Fruit fly (Drosophila melanogaster) whole organism, prepupa: ENCODE results near the gene TTLL6B.

Source experiments
- CG6276 ChIP-seq: fragments of 200-800 bp; sonication (Bioruptor generic); optimal IDR thresholded peaks from 2 replicates; lab custom pipeline; 2017; ENCODE audit warnings: missing biosample characterization, mild to moderate bottlenecking, missing genetic modification characterization
- Ets21C ChIP-seq: fragments of 200-800 bp; sonication (Bioruptor generic); optimal IDR thresholded peaks from 3 replicates; lab custom pipeline; 2016; ENCODE audit warnings: missing biosample characterization, missing genetic modification characterization
- Hr38 ChIP-seq: sonication (Bioruptor generic); optimal IDR thresholded peaks from 2 replicates; lab custom pipeline; 2016; ENCODE audit warnings: missing biosample characterization, missing genetic modification characterization
- ss ChIP-seq, 2 experiments: fragments of 200-800 bp; sonication (Bioruptor generic); optimal IDR thresholded peaks; 2 replicates in 1 of 2; 3 replicates in 1 of 2; lab custom pipeline; 2017 to 2018; ENCODE audit warnings: mild to moderate bottlenecking in 2 of 2, missing biosample characterization in 2 of 2, missing genetic modification characterization in 2 of 2, moderate library complexity in 1 of 2

DNA sequence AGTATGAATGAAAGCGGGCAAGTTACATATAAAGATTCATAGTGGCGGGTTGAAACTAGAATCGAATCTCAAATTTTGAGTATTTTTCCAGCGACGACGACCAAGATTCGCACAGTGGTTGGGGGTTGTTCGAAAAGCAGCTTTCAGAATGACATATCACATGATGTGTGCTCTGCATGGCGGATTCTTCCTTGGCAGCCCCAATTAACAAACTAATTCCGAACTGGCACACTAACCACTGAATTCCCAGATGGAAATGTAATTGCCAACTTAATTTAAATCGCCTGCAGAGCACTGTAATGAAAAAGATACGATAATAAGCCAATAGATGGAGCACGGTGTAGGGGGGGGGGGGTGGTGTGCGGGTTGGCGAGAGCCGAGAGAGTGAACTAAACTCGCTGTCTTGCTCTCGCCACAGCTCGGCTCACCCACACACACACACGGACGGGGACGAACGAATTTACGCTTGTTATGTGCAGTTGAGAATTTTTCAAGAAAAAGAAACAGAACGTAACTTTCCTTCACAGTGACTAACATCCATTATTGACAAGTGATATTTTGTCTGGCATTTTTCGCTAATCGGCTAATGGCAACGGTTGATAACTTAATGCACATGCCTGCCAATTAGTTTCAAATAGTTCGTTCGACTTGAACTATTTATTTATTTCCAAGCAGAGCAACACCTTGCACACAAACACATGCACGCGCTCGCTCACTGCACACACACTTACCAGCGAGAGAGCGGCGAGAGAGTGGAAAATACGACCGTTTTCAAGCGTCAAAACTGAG, 30.4 kb upstream of the TTLL6B start:
- TF ChIP-seq Hr38: peak; percentile 62
- peak; percentile 97 for TF ChIP-seq CG6276
- TF ChIP-seq ss (GFP tag; optimal IDR thresholded peaks at IDR 0.05; lab: Kevin White, UChicago): peak; percentile 89 to 94
- TF ChIP-seq Ets21C (GFP tag; lab: Kevin White, UChicago): peak; percentile 97
